Worm (Caenorhabditis elegans): Measurements from ENCODE around the gene clec-54.

ce11 chrV:14495493-14495892, 18.8 kb downstream of the clec-54 start:
- no peak for TF ChIP-seq ama-1 (optimal IDR thresholded peaks at IDR 0.05)
- TF ChIP-seq sea-1 (GFP tag; conservative IDR thresholded peaks at IDR 0.05) = no peak
- TF ChIP-seq scrt-1 (GFP tag; IDR thresholded peaks at IDR 0.05) = no peak
- no peak for TF ChIP-seq ceh-13 (GFP tag; optimal IDR thresholded peaks at IDR 0.05)

All from whole organism, early embryonic.